Worm (Caenorhabditis elegans): ENCODE measurements around the gene ZK1067.3.

ce11 chrII:9271285-9271684 is 48.2 kb downstream of the ZK1067.3 start:
- TF ChIP-seq jun-1 (tag; optimal IDR thresholded peaks at IDR 0.05), result no peak
- no peak for TF ChIP-seq snpc-4 (tag; optimal IDR thresholded peaks at IDR 0.05)
- no peak for TF ChIP-seq daf-19 (GFP tag; conservative IDR thresholded peaks at IDR 0.05)
- TF ChIP-seq nhr-42 (GFP tag; IDR thresholded peaks at IDR 0.05), result no peak
- no peak for TF ChIP-seq mxl-2 (GFP tag; conservative IDR thresholded peaks at IDR 0.05)
- no peak for TF ChIP-seq nhr-237 (tag; optimal IDR thresholded peaks at IDR 0.05)

Measured in whole organism, L4 larva.